Worm (Caenorhabditis elegans): Measurements from ENCODE around the gene Y54G2A.72.
"Not testable (repeated sequence)": the region's sequence is repeated elsewhere in the genome, so short reads cannot be mapped to it uniquely, and the experiment has no call there.

Y54G2A.72 gene

ce11 chrIV:2777841-2778240 is at the start of gene Y54G2A.72:
Gene Y54G2A.72 (plus strand): TSS chrIV:2778141.
- TF ChIP-seq nhr-237, mab-5, nhr-12 (tag; optimal IDR thresholded peaks at IDR 0.05): not testable (repeated sequence)

DNA sequence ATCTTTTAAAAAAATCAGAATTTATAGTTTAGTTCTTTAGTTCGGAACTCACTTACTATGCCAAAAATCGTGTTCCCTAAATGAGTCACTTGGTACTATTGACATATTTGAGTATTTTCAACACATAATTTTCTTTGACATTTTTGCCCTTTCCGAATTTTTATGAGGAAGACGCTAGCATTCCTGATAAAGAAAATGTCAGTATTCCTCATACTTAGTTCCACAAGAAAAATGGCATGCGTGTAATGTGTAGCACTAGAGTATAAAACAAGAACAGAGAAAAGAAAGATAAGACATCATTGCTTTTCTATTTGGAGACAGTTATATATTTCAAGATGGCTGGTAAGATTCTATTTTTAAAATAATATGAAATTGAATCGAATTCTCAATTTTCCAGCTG is 48.0 kb upstream of the Y54G2A.72 start, which contains the start of gene Y94H6A.2:
Y94H6A.2 (plus strand) TSS at position 336 of the 400 bp plus-strand sequence.
- no peak for TF ChIP-seq blmp-1 (tag; optimal IDR thresholded peaks at IDR 0.05)
- no peak for TF ChIP-seq ham-2 (GFP tag; optimal IDR thresholded peaks at IDR 0.05)
- no peak for TF ChIP-seq sem-2 (GFP tag; optimal IDR thresholded peaks at IDR 0.05)
- no peak for TF ChIP-seq ztf-11 (tag; optimal IDR thresholded peaks at IDR 0.05)
- no peak for TF ChIP-seq mab-5 (tag; optimal IDR thresholded peaks at IDR 0.05)
- no peak for TF ChIP-seq unc-62 (GFP tag; optimal IDR thresholded peaks at IDR 0.05)
- TF ChIP-seq nhr-76 (tag; optimal IDR thresholded peaks at IDR 0.05), result no peak
- TF ChIP-seq bed-3 (GFP tag; optimal IDR thresholded peaks at IDR 0.05), result no peak
- TF ChIP-seq nhr-12 (tag; optimal IDR thresholded peaks at IDR 0.05), result no peak
- TF ChIP-seq flh-1 (GFP tag; optimal IDR thresholded peaks at IDR 0.05), result no peak
- TF ChIP-seq ceh-39 (tag; optimal IDR thresholded peaks at IDR 0.05), result no peak
- no peak for TF ChIP-seq lin-32 (GFP tag; optimal IDR thresholded peaks at IDR 0.05)
- no peak for TF ChIP-seq pha-4 (tag; optimal IDR thresholded peaks at IDR 0.05)
- no peak for TF ChIP-seq snpc-4 (tag; optimal IDR thresholded peaks at IDR 0.05)
- TF ChIP-seq sptf-1 (tag; optimal IDR thresholded peaks at IDR 0.05), result no peak
- TF ChIP-seq zip-8 (tag; optimal IDR thresholded peaks at IDR 0.05), result no peak
- no peak for TF ChIP-seq unc-120 (tag; optimal IDR thresholded peaks at IDR 0.05; ENCODE audit: poor library complexity, severe bottlenecking)
- TF ChIP-seq ceh-43 (GFP tag; optimal IDR thresholded peaks at IDR 0.05), result no peak
- no peak for TF ChIP-seq ceh-83 (GFP tag; optimal IDR thresholded peaks at IDR 0.05)
- no peak for TF ChIP-seq nhr-237 (tag; optimal IDR thresholded peaks at IDR 0.05)

DNA sequence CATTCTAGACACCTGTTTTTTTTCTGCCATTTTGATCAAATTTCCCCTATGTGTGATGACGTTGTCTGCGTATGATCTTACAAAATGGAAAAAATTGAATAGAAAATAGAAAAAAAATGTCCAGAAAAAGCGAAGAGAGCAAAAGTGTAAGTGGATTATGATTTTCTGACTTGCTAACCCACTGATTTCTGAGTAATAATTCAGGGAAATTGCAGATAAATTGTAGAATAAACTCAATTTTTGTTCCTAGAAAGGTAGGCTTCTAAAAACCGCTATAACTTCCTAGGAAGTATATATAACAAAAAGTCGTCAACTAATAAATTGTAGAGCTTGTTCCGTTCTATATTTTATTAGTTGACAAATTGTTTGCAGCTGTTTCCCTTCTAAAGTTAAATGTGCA is 43.3 kb upstream of the Y54G2A.72 start:
- TF ChIP-seq hlh-1 (tag; optimal IDR thresholded peaks at IDR 0.05) (no peak), sptf-1 (tag; optimal IDR thresholded peaks at IDR 0.05) (no peak), ceh-43 (GFP tag; optimal IDR thresholded peaks at IDR 0.05) (no peak), ham-2 (GFP tag; optimal IDR thresholded peaks at IDR 0.05) (no peak), ztf-11 (tag; optimal IDR thresholded peaks at IDR 0.05) (no peak), mab-5 (tag; optimal IDR thresholded peaks at IDR 0.05) (no peak), ceh-39 (tag; optimal IDR thresholded peaks at IDR 0.05) (no peak), unc-39 (tag; optimal IDR thresholded peaks at IDR 0.05) (no peak), ces-1 (GFP tag; optimal IDR thresholded peaks at IDR 0.05) (no peak), unc-62 (GFP tag; optimal IDR thresholded peaks at IDR 0.05) (no peak), lin-13 (tag; optimal IDR thresholded peaks at IDR 0.05) (no peak), lsy-2 (tag; optimal IDR thresholded peaks at IDR 0.05) (no peak), unc-120 (tag; optimal IDR thresholded peaks at IDR 0.05; ENCODE audit: poor library complexity, severe bottlenecking) (no peak), mls-2 (tag; optimal IDR thresholded peaks at IDR 0.05) (no peak), nhr-28 (tag; optimal IDR thresholded peaks at IDR 0.05) (no peak), elt-3 (tag; optimal IDR thresholded peaks at IDR 0.05) (no peak), elt-1 (tag; optimal IDR thresholded peaks at IDR 0.05; ENCODE audit: borderline replicate concordance, insufficient read depth) (no peak), lin-32 (GFP tag; optimal IDR thresholded peaks at IDR 0.05) (no peak)

- TF ChIP-seq drap-1 (GFP tag; optimal IDR thresholded peaks at IDR 0.05), result no peak
- no peak for TF ChIP-seq bed-3 (GFP tag; optimal IDR thresholded peaks at IDR 0.05)
- TF ChIP-seq lin-13 (tag; optimal IDR thresholded peaks at IDR 0.05), result no peak
- TF ChIP-seq ztf-11 (tag; optimal IDR thresholded peaks at IDR 0.05), result no peak
- no peak for TF ChIP-seq unc-39 (tag; optimal IDR thresholded peaks at IDR 0.05)
- TF ChIP-seq tbx-8 (GFP tag; optimal IDR thresholded peaks at IDR 0.05), result no peak
- TF ChIP-seq lin-32 (GFP tag; optimal IDR thresholded peaks at IDR 0.05), result no peak
- no peak for TF ChIP-seq mep-1 (tag; optimal IDR thresholded peaks at IDR 0.05)
- no peak for TF ChIP-seq unc-120 (tag; optimal IDR thresholded peaks at IDR 0.05; ENCODE audit: poor library complexity, severe bottlenecking)
- no peak for TF ChIP-seq snpc-4 (tag; optimal IDR thresholded peaks at IDR 0.05)
- no peak for TF ChIP-seq ham-2 (GFP tag; optimal IDR thresholded peaks at IDR 0.05)
- TF ChIP-seq flh-1 (GFP tag; optimal IDR thresholded peaks at IDR 0.05), result no peak
- no peak for TF ChIP-seq nhr-12 (tag; optimal IDR thresholded peaks at IDR 0.05)
- TF ChIP-seq nhr-2 (tag; optimal IDR thresholded peaks at IDR 0.05), result no peak
- no peak for TF ChIP-seq elt-3 (tag; optimal IDR thresholded peaks at IDR 0.05)
- TF ChIP-seq mab-5 (tag; optimal IDR thresholded peaks at IDR 0.05), result no peak
- TF ChIP-seq lsy-2 (tag; optimal IDR thresholded peaks at IDR 0.05), result no peak
- no peak for TF ChIP-seq sem-2 (GFP tag; optimal IDR thresholded peaks at IDR 0.05)
- no peak for TF ChIP-seq hlh-1 (tag; optimal IDR thresholded peaks at IDR 0.05)
- TF ChIP-seq M03D4.4 (tag; optimal IDR thresholded peaks at IDR 0.05), result no peak
Observed at ce11 chrIV:2736575-2736974, 41.4 kb upstream of the Y54G2A.72 start.

Measured in whole organism, mixed stage, embryonic.